Worm (Caenorhabditis elegans) whole organism, L4 larva: ENCODE measurements around the gene srh-295.

ENCODE experiments used
- F10B5.3 ChIP-seq: sonication (generic microtip); optimal IDR thresholded peaks from 2 replicates; lab custom pipeline; 2016; ENCODE audit warnings: mild to moderate bottlenecking, missing genetic modification characterization, missing compliant biosample characterization
- R02D3.7 ChIP-seq: fragments of 150-350 bp; sonication (generic microtip); optimal IDR thresholded peaks from 3 replicates; lab custom pipeline; 2014; ENCODE audit warnings: missing biosample characterization, missing genetic modification characterization
- aha-1 ChIP-seq: fragments of 150-350 bp; peaks from one replicate; lab custom pipeline; 2014; ENCODE audit warnings: missing biosample characterization, missing genetic modification characterization
- aly-2 ChIP-seq: sonication (generic microtip); optimal IDR thresholded peaks from 2 replicates; lab custom pipeline; 2018; ENCODE audit warnings: missing biosample characterization, missing genetic modification characterization
- attf-4 ChIP-seq: sonication (generic microtip); optimal IDR thresholded peaks from 3 replicates; lab custom pipeline; 2017; ENCODE audit warnings: missing biosample characterization, missing genetic modification characterization
- ceh-20 ChIP-seq: fragments of 200-800 bp; sonication (Bioruptor generic); IDR thresholded peaks from 2 replicates; pipeline ENCODE4 v1.3.6; 2022; ENCODE audit warnings: missing genetic modification reagents, missing genetic modification characterization, missing compliant biosample characterization
- ceh-32 ChIP-seq: sonication (generic microtip); optimal IDR thresholded peaks from 2 replicates; lab custom pipeline; 2016; ENCODE audit warnings: mild to moderate bottlenecking, missing genetic modification characterization, missing compliant biosample characterization; ENCODE audit not compliant: poor library complexity
- daf-12 ChIP-seq: fragments of 150-350 bp; optimal IDR thresholded peaks from 2 replicates; lab custom pipeline; 2014; ENCODE audit warnings: missing biosample characterization, missing genetic modification reagents, missing genetic modification characterization
- daf-19 ChIP-seq: fragments of 200-800 bp; sonication (Bioruptor generic); conservative IDR thresholded peaks from 2 replicates; pipeline ENCODE4 v1.3.6; 2022; ENCODE audit warnings: missing genetic modification characterization, missing compliant biosample characterization
- daf-8 ChIP-seq: fragments of 200-800 bp; sonication (Bioruptor generic); IDR thresholded peaks from 2 replicates; pipeline ENCODE4 v1.3.6; 2022; ENCODE audit warnings: missing genetic modification characterization, missing compliant biosample characterization
- dmd-8 ChIP-seq: fragments of 200-800 bp; sonication (Bioruptor generic); IDR thresholded peaks from 2 replicates; pipeline ENCODE4 v1.3.6; 2022; ENCODE audit warnings: missing genetic modification characterization, missing compliant biosample characterization
- dmd-9 ChIP-seq: fragments of 200-800 bp; sonication (Bioruptor generic); IDR thresholded peaks from 2 replicates; pipeline ENCODE4 v1.3.6; 2022; ENCODE audit warnings: missing genetic modification reagents, missing genetic modification characterization, missing compliant biosample characterization
- egl-27 ChIP-seq: sonication (generic microtip); optimal IDR thresholded peaks from 3 replicates; lab custom pipeline; 2017; ENCODE audit warnings: missing biosample characterization, missing genetic modification reagents, missing genetic modification characterization
- fos-1 ChIP-seq: fragments of 150-350 bp; optimal IDR thresholded peaks from 2 replicates; lab custom pipeline; 2014; ENCODE audit warnings: missing biosample characterization, missing genetic modification characterization
- gei-8 ChIP-seq: fragments of 200-800 bp; sonication (Bioruptor generic); optimal IDR thresholded peaks from 2 replicates; lab custom pipeline; 2018; ENCODE audit warnings: mild to moderate bottlenecking, missing genetic modification characterization, missing compliant biosample characterization
- jun-1 ChIP-seq: fragments of 150-350 bp; optimal IDR thresholded peaks from 2 replicates; lab custom pipeline; 2014; ENCODE audit warnings: missing biosample characterization, missing genetic modification reagents, missing genetic modification characterization
- lim-7 ChIP-seq: fragments of 200-800 bp; sonication (Bioruptor generic); IDR thresholded peaks from 2 replicates; pipeline ENCODE4 v1.3.6; 2022; ENCODE audit warnings: missing genetic modification characterization, missing compliant biosample characterization
- lin-15B ChIP-seq: fragments of 150-350 bp; sonication (generic microtip); optimal IDR thresholded peaks from 3 replicates; lab custom pipeline; 2014; ENCODE audit warnings: missing biosample characterization, missing genetic modification characterization
- lir-3 ChIP-seq: sonication (generic microtip); optimal IDR thresholded peaks from 2 replicates; lab custom pipeline; 2016; ENCODE audit warnings: mild to moderate bottlenecking, missing genetic modification characterization, missing compliant biosample characterization
- madf-9 ChIP-seq: fragments of 200-800 bp; sonication (Bioruptor generic); conservative IDR thresholded peaks from 2 replicates; pipeline ENCODE4 v1.3.6; 2022; ENCODE audit warnings: missing genetic modification reagents, missing genetic modification characterization, missing compliant biosample characterization
- mxl-2 ChIP-seq: fragments of 200-800 bp; sonication (Bioruptor generic); conservative IDR thresholded peaks from 2 replicates; pipeline ENCODE4 v1.3.6; 2022; ENCODE audit warnings: missing genetic modification reagents, missing genetic modification characterization, missing compliant biosample characterization
- nhr-10 ChIP-seq: fragments of 150-350 bp; optimal IDR thresholded peaks from 2 replicates; lab custom pipeline; 2014; ENCODE audit warnings: missing biosample characterization, missing genetic modification characterization
- nhr-102 ChIP-seq: sonication (generic microtip); optimal IDR thresholded peaks from 2 replicates; lab custom pipeline; 2016; ENCODE audit warnings: mild to moderate bottlenecking, missing genetic modification characterization, moderate library complexity, missing compliant biosample characterization
- nhr-11 ChIP-seq: fragments of 150-350 bp; optimal IDR thresholded peaks from 2 replicates; lab custom pipeline; 2014; ENCODE audit warnings: missing biosample characterization, missing genetic modification characterization
- nhr-41 ChIP-seq: fragments of 200-800 bp; sonication (Bioruptor generic); IDR thresholded peaks from 2 replicates; pipeline ENCODE4 v1.3.6; 2022; ENCODE audit warnings: missing genetic modification reagents, missing genetic modification characterization, missing compliant biosample characterization
- nhr-6 ChIP-seq: fragments of 150-350 bp; optimal IDR thresholded peaks from 2 replicates; lab custom pipeline; 2014; ENCODE audit warnings: missing biosample characterization, missing genetic modification characterization
- pha-4 ChIP-seq, 2 experiments: fragments of 150-350 bp in 1 of 2; fragments of 200-800 bp in 1 of 2; sonication (Bioruptor generic) in 1 of 2; IDR thresholded peaks in 1 of 2; optimal IDR thresholded peaks in 1 of 2; 2 replicates each; pipeline versions ENCODE4 v1.3.6 to Lab custom; 2014 to 2022; ENCODE audit warnings: missing genetic modification characterization in 2 of 2, missing genetic modification reagents in 2 of 2, missing biosample characterization in 1 of 2, missing compliant biosample characterization in 1 of 2
- sdz-12 ChIP-seq: fragments of 200-800 bp; sonication (Bioruptor generic); optimal IDR thresholded peaks from 2 replicates; lab custom pipeline; 2018; ENCODE audit warnings: mild to moderate bottlenecking, missing genetic modification characterization, missing compliant biosample characterization
- set-16 ChIP-seq: fragments of 200-800 bp; sonication (Bioruptor generic); IDR thresholded peaks from 2 replicates; pipeline ENCODE4 v1.3.6; 2022; ENCODE audit warnings: missing genetic modification reagents, missing genetic modification characterization, missing compliant biosample characterization
- spr-1 ChIP-seq: sonication (generic microtip); optimal IDR thresholded peaks from 2 replicates; lab custom pipeline; 2016; ENCODE audit warnings: mild to moderate bottlenecking, missing genetic modification characterization, missing compliant biosample characterization
- spr-3 ChIP-seq: fragments of 200-800 bp; sonication (Bioruptor generic); optimal IDR thresholded peaks from 2 replicates; lab custom pipeline; 2018; ENCODE audit warnings: mild to moderate bottlenecking, missing genetic modification characterization, missing compliant biosample characterization
- unc-39 ChIP-seq: sonication (generic microtip); optimal IDR thresholded peaks from 2 replicates; lab custom pipeline; 2017; ENCODE audit warnings: missing biosample characterization, missing genetic modification characterization
- unc-62 ChIP-seq, 3 experiments: fragments of 150-350 bp in 1 of 3; sonication (generic microtip); optimal IDR thresholded peaks in 2 of 3; peaks in 1 of 3; 1 replicate in 1 of 3; 2 replicates in 2 of 3; lab custom pipeline; 2014 to 2017; ENCODE audit warnings: missing biosample characterization in 3 of 3, missing genetic modification characterization in 3 of 3, missing genetic modification reagents in 3 of 3, missing genotype in 1 of 3
- zfp-3 ChIP-seq: fragments of 200-800 bp; sonication (Bioruptor generic); conservative IDR thresholded peaks from 2 replicates; pipeline ENCODE4 v1.3.6; 2022; ENCODE audit warnings: missing genetic modification reagents, missing genetic modification characterization, missing compliant biosample characterization
- zip-2 ChIP-seq: fragments of 150-350 bp; optimal IDR thresholded peaks from 2 replicates; lab custom pipeline; 2014; ENCODE audit warnings: missing biosample characterization, missing genetic modification characterization

srh-295 gene

ce11 chrV:15337405-15337804, 7.0 kb downstream of the srh-295 start, which contains the start of gene wrt-7:
wrt-7 (minus strand) TSS chrV:15337505.
- TF ChIP-seq unc-62 (GFP tag; optimal IDR thresholded peaks at IDR 0.05 in 1 of 2; lab: Kevin White, UChicago) (peak in 1 of 2 experiments; percentile 33), unc-62 (tag; optimal IDR thresholded peaks at IDR 0.05; lab: Kevin White, UChicago) (no peak), aly-2 (tag; lab: Kevin White, UChicago) (no peak)
- TF ChIP-seq, all 104 proteins: peak for 1

- TF ChIP-seq dmd-8 (GFP tag; lab: Robert Waterston, UW), result no peak
- TF ChIP-seq nhr-10 (tag; lab: Kevin White, UChicago), result no peak
- no peak for TF ChIP-seq zfp-3 (GFP tag; lab: Robert Waterston, UW)
- no peak for TF ChIP-seq daf-19 (GFP tag; lab: Robert Waterston, UW)
- TF ChIP-seq mxl-2 (GFP tag; lab: Robert Waterston, UW), result no peak
These were observed 8.9 kb downstream of the srh-295 start, which contains the start of gene clec-228 for ce11 chrV:15339363-15339762. clec-228 (minus strand) TSS chrV:15339463.

- TF ChIP-seq gei-8 (GFP tag; lab: Kevin White, UChicago) (no peak), unc-62 (GFP tag; optimal IDR thresholded peaks at IDR 0.05 in 1 of 2; lab: Kevin White, UChicago) (peak in 1 of 2 experiments; percentile 24), unc-62 (tag; optimal IDR thresholded peaks at IDR 0.05; lab: Kevin White, UChicago) (no peak)
These were observed 11.0 kb downstream of the srh-295 start, which contains the start of gene clec-229 for ce11 chrV:15341404-15341803. clec-229 (minus strand) TSS chrV:15341504.

ce11 chrV:15344481-15344880, 14.1 kb downstream of the srh-295 start, which contains the start of gene wrt-8:
wrt-8 (minus strand) TSS chrV:15344581.
- TF ChIP-seq aha-1 (tag; lab: Kevin White, UChicago) (no peak), unc-39 (tag; lab: Kevin White, UChicago) (no peak), zfp-3 (GFP tag; lab: Robert Waterston, UW) (no peak), nhr-41 (GFP tag; lab: Robert Waterston, UW) (no peak), nhr-6 (tag; lab: Kevin White, UChicago) (no peak), R02D3.7 (tag; lab: Kevin White, UChicago) (no peak), F10B5.3 (tag; lab: Kevin White, UChicago) (no peak), dmd-9 (GFP tag; lab: Robert Waterston, UW) (no peak), ceh-20 (GFP tag; lab: Robert Waterston, UW) (no peak)

ce11 chrV:15347292-15347691, 16.9 kb downstream of the srh-295 start, which contains the start of gene C29F3.3:
C29F3.3 (minus strand) TSS chrV:15347392.
- TF ChIP-seq spr-3 (GFP tag; lab: Kevin White, UChicago), result no peak
- TF ChIP-seq pha-4 (GFP tag; IDR thresholded peaks at IDR 0.05; lab: Robert Waterston, UW), result no peak
- no peak for TF ChIP-seq pha-4 (tag; optimal IDR thresholded peaks at IDR 0.05; lab: Kevin White, UChicago)
- TF ChIP-seq ceh-32 (tag; lab: Kevin White, UChicago), result no peak
- TF ChIP-seq madf-9, result no peak
- TF ChIP-seq daf-12, result no peak
- TF ChIP-seq mxl-2 (GFP tag; lab: Robert Waterston, UW), result no peak
- TF ChIP-seq, all 104 proteins: peak for 0

ce11 chrV:15349044-15349443, 18.6 kb downstream of the srh-295 start, which contains the start of gene clec-230:
clec-230 (minus strand) TSS chrV:15349144.
- TF ChIP-seq madf-9, result no peak
- TF ChIP-seq unc-62 (GFP tag; optimal IDR thresholded peaks at IDR 0.05 in 1 of 2; lab: Kevin White, UChicago), result peak in 1 of 2 experiments; percentile 64
- no peak for TF ChIP-seq unc-62 (tag; optimal IDR thresholded peaks at IDR 0.05; lab: Kevin White, UChicago)
- no peak for TF ChIP-seq lir-3 (tag; lab: Kevin White, UChicago)
- TF ChIP-seq, all 104 proteins: peak for 1

ce11 chrV:15350615-15351014, 20.2 kb downstream of the srh-295 start, which contains the start of gene clec-231:
clec-231 (minus strand) TSS chrV:15350715.
- TF ChIP-seq egl-27 (tag; lab: Kevin White, UChicago) (no peak), lim-7 (GFP tag; lab: Robert Waterston, UW) (no peak), fos-1 (tag; lab: Kevin White, UChicago) (no peak), spr-1 (tag; lab: Kevin White, UChicago) (no peak), jun-1 (tag; lab: Kevin White, UChicago) (no peak), nhr-11 (tag; lab: Kevin White, UChicago) (no peak), dmd-8 (GFP tag; lab: Robert Waterston, UW) (no peak), zip-2 (tag; lab: Kevin White, UChicago) (no peak), dmd-9 (GFP tag; lab: Robert Waterston, UW) (no peak), daf-8 (no peak), sdz-12 (no peak), set-16 (GFP tag; lab: Robert Waterston, UW) (no peak), nhr-102 (tag; lab: Kevin White, UChicago) (no peak), attf-4 (tag; lab: Kevin White, UChicago) (no peak), lin-15B (no peak), nhr-41 (GFP tag; lab: Robert Waterston, UW) (no peak)
